Fruit fly (Drosophila melanogaster) Kc167 (cell line): ENCODE results near the gene Rim.

ENCODE experiments used
- Myc ChIP-seq: fragments of >200 bp; optimal IDR thresholded peaks from 2 replicates; lab custom pipeline; 2017; ENCODE audit warnings: missing external identifiers
- Sin3A ChIP-seq: fragments of >200 bp; optimal IDR thresholded peaks from 2 replicates; lab custom pipeline; 2018; ENCODE audit warnings: missing external identifiers
- h ChIP-seq: fragments of >200 bp; optimal IDR thresholded peaks from 3 replicates; lab custom pipeline; 2018; ENCODE audit warnings: missing external identifiers
- insv ChIP-seq: fragments of >200 bp; optimal IDR thresholded peaks from 3 replicates; lab custom pipeline; 2018; ENCODE audit warnings: missing external identifiers
- psq ChIP-seq: fragments of >200 bp; optimal IDR thresholded peaks from 2 replicates; lab custom pipeline; 2017; ENCODE audit warnings: missing external identifiers
- ttk ChIP-seq: sonication (Bioruptor generic); optimal IDR thresholded peaks from 2 replicates; lab custom pipeline; 2017; ENCODE audit warnings: missing external identifiers

dm6 chr3R:17951285-17951684, 34.9 kb upstream of the Rim start:
- TF ChIP-seq ttk (no peak), insv (lab: Kevin White, UChicago) (no peak), Sin3A (lab: Kevin White, UChicago) (no peak), h (lab: Kevin White, UChicago) (no peak), psq (no peak), Myc (lab: Kevin White, UChicago) (no peak)
